Fruit fly (Drosophila melanogaster) whole organism, adult: Measurements from ENCODE around the gene eIF4EHP.

ENCODE experiments used
- CG11617 ChIP-seq: fragments of 200-800 bp; sonication (Bioruptor generic); optimal IDR thresholded peaks from 2 replicates; lab custom pipeline; 2017; ENCODE audit warnings: mild to moderate bottlenecking, missing biosample characterization, missing genetic modification reagents, missing genetic modification characterization
- CG12768 ChIP-seq: fragments of 200-800 bp; sonication (Bioruptor generic); optimal IDR thresholded peaks from 2 replicates; lab custom pipeline; 2017; ENCODE audit warnings: missing biosample characterization, missing genetic modification characterization, mild to moderate bottlenecking, moderate library complexity, missing genetic modification reagents
- CG14711 ChIP-seq: fragments of 200-800 bp; sonication (Bioruptor generic); optimal IDR thresholded peaks from 2 replicates; lab custom pipeline; 2018; ENCODE audit warnings: missing biosample characterization, mild to moderate bottlenecking, missing genetic modification characterization, moderate library complexity
- CG1620 ChIP-seq: fragments of 200-800 bp; sonication (Bioruptor generic); optimal IDR thresholded peaks from 2 replicates; lab custom pipeline; 2016; ENCODE audit warnings: missing biosample characterization, missing genetic modification characterization
- CG33017 ChIP-seq: fragments of 200-800 bp; sonication (Bioruptor generic); optimal IDR thresholded peaks from 2 replicates; lab custom pipeline; 2018; ENCODE audit warnings: missing biosample characterization, mild to moderate bottlenecking, missing genetic modification characterization, moderate library complexity
- CG7101 ChIP-seq: fragments of 200-800 bp; sonication (Bioruptor generic); optimal IDR thresholded peaks from 2 replicates; lab custom pipeline; 2018; ENCODE audit warnings: missing biosample characterization, mild to moderate bottlenecking, missing genetic modification characterization, moderate library complexity
- Crg-1 ChIP-seq: fragments of 200-800 bp; sonication (Bioruptor generic); optimal IDR thresholded peaks from 2 replicates; lab custom pipeline; 2016; ENCODE audit warnings: missing biosample characterization, missing genetic modification characterization
- Mnt ChIP-seq: fragments of 200-800 bp; sonication (Bioruptor generic); optimal IDR thresholded peaks from 2 replicates; lab custom pipeline; 2016; ENCODE audit warnings: missing biosample characterization, mild to moderate bottlenecking, missing genetic modification characterization
- bab1 ChIP-seq: fragments of 200-800 bp; sonication (Bioruptor generic); optimal IDR thresholded peaks from 3 replicates; lab custom pipeline; 2019; ENCODE audit warnings: missing biosample characterization, mild to moderate bottlenecking, missing genetic modification characterization, moderate library complexity
- cnc ChIP-seq, 2 experiments: fragments of >200 bp; optimal IDR thresholded peaks; 2 replicates each; lab custom pipeline; 2017
- tj ChIP-seq: fragments of 200-800 bp; sonication (Bioruptor generic); optimal IDR thresholded peaks from 3 replicates; lab custom pipeline; 2017; ENCODE audit warnings: missing biosample characterization, mild to moderate bottlenecking, missing genetic modification characterization, moderate library complexity
- toe ChIP-seq: fragments of 200-800 bp; sonication (Bioruptor generic); optimal IDR thresholded peaks from 2 replicates; lab custom pipeline; 2016; ENCODE audit warnings: missing biosample characterization, missing genetic modification characterization

- TF ChIP-seq CG1620 (GFP tag; lab: Kevin White, UChicago) (peak; percentile 23), CG12768 (GFP tag; lab: Kevin White, UChicago) (no peak), toe (no peak), CG11617 (GFP tag; lab: Kevin White, UChicago) (peak; percentile 39), tj (no peak), CG14711 (no peak), CG33017 (tag; lab: Kevin White, UChicago) (no peak), bab1 (GFP tag; lab: Kevin White, UChicago) (no peak), Mnt (GFP tag; lab: Kevin White, UChicago) (no peak), Crg-1 (peak; percentile 36), cnc (optimal IDR thresholded peaks at IDR 0.05; lab: Kevin White, UChicago) (no peak), CG7101 (tag; lab: Kevin White, UChicago) (no peak)
Measured at dm6 chr3R:24031825-24032523, 76.8 kb downstream of the eIF4EHP start, which contains the start of the genes KrT95D and Mettl3.
